Fruit fly (Drosophila melanogaster) whole organism, prepupa: ENCODE results near the gene Polr1D.

ENCODE experiments used
- CG34406 ChIP-seq: fragments of 200-800 bp; sonication (Bioruptor generic); optimal IDR thresholded peaks from 3 replicates; lab custom pipeline; 2016; ENCODE audit warnings: missing biosample characterization, missing genetic modification characterization
- CG3919 ChIP-seq: fragments of 200-800 bp; sonication (Bioruptor generic); optimal IDR thresholded peaks from 3 replicates; lab custom pipeline; 2016; ENCODE audit warnings: missing biosample characterization, missing genetic modification characterization
- Hr39 ChIP-seq: fragments of 200-800 bp; sonication (Bioruptor generic); optimal IDR thresholded peaks from 2 replicates; lab custom pipeline; 2016; ENCODE audit warnings: missing biosample characterization, missing genetic modification characterization
- lz ChIP-seq: fragments of 200-800 bp; sonication (Bioruptor generic); optimal IDR thresholded peaks from 3 replicates; lab custom pipeline; 2016; ENCODE audit warnings: missing biosample characterization, missing genetic modification characterization
- pdm3 ChIP-seq: fragments of 200-800 bp; sonication (Bioruptor generic); optimal IDR thresholded peaks from 3 replicates; lab custom pipeline; 2016; ENCODE audit warnings: missing biosample characterization, missing genetic modification characterization

DNA sequence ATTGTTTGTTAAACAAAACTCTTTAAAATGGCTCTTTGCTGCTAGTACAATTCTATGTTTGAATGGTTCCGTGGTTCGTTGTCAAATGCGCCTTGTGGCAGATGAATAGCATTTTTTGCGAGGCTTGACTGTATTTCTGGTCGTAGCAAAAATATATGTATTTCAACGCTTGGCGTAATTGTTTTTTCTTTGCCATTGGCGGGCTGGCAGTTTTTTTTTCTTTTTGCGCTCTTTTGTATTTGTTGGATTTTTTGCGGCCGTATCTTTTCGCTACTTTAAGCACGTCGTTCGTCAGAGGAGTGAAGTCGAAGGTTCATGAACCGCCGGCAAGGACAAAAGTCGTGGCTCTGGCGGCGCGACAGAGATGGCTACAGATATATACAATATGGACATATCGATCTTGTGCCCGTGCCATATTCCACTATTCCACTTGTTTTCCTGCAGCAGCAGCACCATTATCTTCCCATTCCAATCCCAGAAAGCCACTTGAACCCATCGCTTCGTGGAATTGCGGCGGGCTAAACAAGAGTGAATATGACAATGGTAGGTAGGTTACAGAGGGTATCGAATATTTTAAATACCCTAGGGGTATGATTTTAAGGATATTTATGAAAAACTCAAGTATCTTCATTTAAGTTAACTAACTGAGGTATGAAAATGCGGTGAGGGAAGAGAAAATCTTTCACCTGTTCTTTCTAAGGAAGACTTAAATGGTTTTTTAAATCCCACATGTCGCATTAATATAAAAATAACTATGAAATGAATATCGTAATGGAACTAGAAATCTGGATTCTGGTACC lies 21.1 kb upstream of the Polr1D start:
- peak; percentile 33 for TF ChIP-seq pdm3 (GFP tag; lab: Kevin White, UChicago)
- no peak for TF ChIP-seq Hr39 (GFP tag; lab: Kevin White, UChicago)
- TF ChIP-seq CG3919 = peak; percentile 45
- no peak for TF ChIP-seq CG34406
- TF ChIP-seq lz (GFP tag; lab: Kevin White, UChicago) = no peak
